Worm (Caenorhabditis elegans) whole organism, young adult: ENCODE results near the gene cmk-1.

Experiments
- Y53G8AR.9 ChIP-seq: fragments of 200-800 bp; sonication (Bioruptor generic); conservative IDR thresholded peaks from 2 replicates; pipeline ENCODE4 v1.3.6; 2022; ENCODE audit warnings: missing genetic modification reagents, missing genetic modification characterization, missing compliant biosample characterization
- aptf-3 ChIP-seq: fragments of 200-800 bp; sonication (Bioruptor generic); IDR thresholded peaks from 2 replicates; pipeline ENCODE4 v1.3.6; 2022; ENCODE audit warnings: missing genetic modification characterization, missing compliant biosample characterization
- athp-1 ChIP-seq: sonication (generic microtip); optimal IDR thresholded peaks from 2 replicates; lab custom pipeline; 2017; ENCODE audit warnings: mild to moderate bottlenecking, missing genetic modification characterization, missing compliant biosample characterization
- dpl-1 ChIP-seq: fragments of 150-350 bp; optimal IDR thresholded peaks from 2 replicates; lab custom pipeline; 2014; ENCODE audit warnings: missing biosample characterization, missing genetic modification reagents, missing genetic modification characterization
- hmg-1.2 ChIP-seq: fragments of 200-800 bp; sonication (Bioruptor generic); IDR thresholded peaks from 2 replicates; pipeline ENCODE4 v1.3.6; 2022; ENCODE audit warnings: missing genetic modification reagents, missing genetic modification characterization, missing compliant biosample characterization
- lin-40 ChIP-seq: sonication (generic microtip); optimal IDR thresholded peaks from 2 replicates; lab custom pipeline; 2016; ENCODE audit warnings: missing genetic modification characterization, mild to moderate bottlenecking, missing compliant biosample characterization, missing genotype, missing genetic modification reagents
- mxl-1 ChIP-seq: sonication (generic microtip); optimal IDR thresholded peaks from 2 replicates; lab custom pipeline; 2016; ENCODE audit warnings: missing genetic modification characterization, missing compliant biosample characterization
- ztf-22 ChIP-seq: fragments of 200-800 bp; sonication (Bioruptor generic); optimal IDR thresholded peaks from 2 replicates; lab custom pipeline; 2018; ENCODE audit warnings: mild to moderate bottlenecking, missing genetic modification characterization, moderate library complexity, missing compliant biosample characterization

ce11 chrIV:1844624-1845023 lies 20.3 kb downstream of the cmk-1 start:
- no peak for TF ChIP-seq hmg-1.2 (GFP tag; lab: Robert Waterston, UW)
- TF ChIP-seq aptf-3: no peak
- no peak for TF ChIP-seq dpl-1 (GFP tag; lab: Kevin White, UChicago)
- TF ChIP-seq Y53G8AR.9 (GFP tag; lab: Robert Waterston, UW): no peak
- no peak for TF ChIP-seq lin-40
- TF ChIP-seq mxl-1 (tag; lab: Kevin White, UChicago): no peak
- TF ChIP-seq ztf-22 (GFP tag; lab: Kevin White, UChicago): no peak
- no peak for TF ChIP-seq athp-1
